Fruit fly (Drosophila melanogaster) whole organism, prepupa: ENCODE data around the gene CG2962.

Experiments
- Blimp-1 ChIP-seq: fragments of 200-800 bp; sonication (Bioruptor generic); optimal IDR thresholded peaks from 3 replicates; lab custom pipeline; 2017; ENCODE audit warnings: missing biosample characterization, missing genetic modification characterization, mild to moderate bottlenecking, moderate library complexity, missing genetic modification reagents
- CG8119 ChIP-seq: fragments of 200-800 bp; sonication (Bioruptor generic); IDR thresholded peaks from 3 replicates; pipeline ENCODE4 v1.3.6; 2022; ENCODE audit warnings: missing biosample characterization, missing genetic modification characterization
- CG8319 ChIP-seq: fragments of 200-800 bp; sonication (Bioruptor generic); optimal IDR thresholded peaks from 3 replicates; lab custom pipeline; 2016; ENCODE audit warnings: missing biosample characterization, missing genetic modification characterization
- Eip78C ChIP-seq: fragments of 200-800 bp; sonication (Bioruptor generic); peaks from one replicate; lab custom pipeline; 2016; ENCODE audit warnings: missing biosample characterization, missing genetic modification characterization
- Gug ChIP-seq: fragments of 200-800 bp; sonication (Bioruptor generic); IDR thresholded peaks from 2 replicates; pipeline ENCODE4 v1.3.6; 2022; ENCODE audit warnings: missing biosample characterization, missing genetic modification characterization
- Lpt ChIP-seq: fragments of 200-800 bp; sonication (Bioruptor generic); optimal IDR thresholded peaks from 3 replicates; lab custom pipeline; 2016; ENCODE audit warnings: missing biosample characterization, missing genetic modification characterization
- OdsH ChIP-seq: fragments of 200-800 bp; sonication (Bioruptor generic); optimal IDR thresholded peaks from 3 replicates; lab custom pipeline; 2016; ENCODE audit warnings: missing biosample characterization, missing genetic modification characterization
- dac ChIP-seq: fragments of 200-800 bp; sonication (Bioruptor generic); optimal IDR thresholded peaks from 2 replicates; lab custom pipeline; 2017; ENCODE audit warnings: missing biosample characterization, mild to moderate bottlenecking, missing genetic modification characterization

dm6 chrX:10252745-10253144 is 36.3 kb upstream of the CG2962 start:
- TF ChIP-seq OdsH (no peak), dac (GFP tag; lab: Kevin White, UChicago) (no peak), Lpt (no peak), Blimp-1 (GFP tag; lab: Kevin White, UChicago) (no peak), CG8119 (GFP tag; lab: Robert Waterston, UW) (no peak), Gug (GFP tag; lab: Robert Waterston, UW) (no peak), Eip78C (GFP tag; lab: Kevin White, UChicago) (no peak), CG8319 (GFP tag; lab: Kevin White, UChicago) (no peak)
